Fruit fly (Drosophila melanogaster) whole organism, pupa: ENCODE data around the gene Lmpt.

ENCODE experiments used
- CG10348 ChIP-seq: fragments of 200-800 bp; sonication (Bioruptor generic); IDR thresholded peaks from 2 replicates; pipeline ENCODE4 v1.3.6; 2022; ENCODE audit warnings: missing biosample characterization, missing genetic modification characterization
- CG15710 ChIP-seq: fragments of 200-800 bp; sonication (Bioruptor generic); optimal IDR thresholded peaks from 2 replicates; lab custom pipeline; 2018; ENCODE audit warnings: missing biosample characterization, mild to moderate bottlenecking, missing genetic modification characterization, moderate library complexity
- CG34367 ChIP-seq: fragments of 200-800 bp; sonication (Bioruptor generic); optimal IDR thresholded peaks from 2 replicates; lab custom pipeline; 2018; ENCODE audit warnings: missing biosample characterization, mild to moderate bottlenecking, missing genetic modification characterization
- CG4496 ChIP-seq: fragments of 200-800 bp; sonication (Bioruptor generic); IDR thresholded peaks from 3 replicates; pipeline ENCODE4 v1.3.6; 2022; ENCODE audit warnings: missing biosample characterization, missing genetic modification characterization
- CG8159 ChIP-seq: fragments of 200-800 bp; sonication (Bioruptor generic); optimal IDR thresholded peaks from 3 replicates; lab custom pipeline; 2018; ENCODE audit warnings: missing biosample characterization, mild to moderate bottlenecking, missing genetic modification characterization, moderate library complexity
- CG8301 ChIP-seq: fragments of 200-800 bp; sonication (Bioruptor generic); optimal IDR thresholded peaks from 2 replicates; lab custom pipeline; 2018; ENCODE audit warnings: missing biosample characterization, mild to moderate bottlenecking, missing genetic modification characterization
- CG9948 ChIP-seq: fragments of 200-800 bp; sonication (Bioruptor generic); optimal IDR thresholded peaks from 2 replicates; lab custom pipeline; 2018; ENCODE audit warnings: missing biosample characterization, mild to moderate bottlenecking, missing genetic modification characterization, moderate library complexity
- D1 ChIP-seq: fragments of 200-800 bp; sonication (Bioruptor generic); optimal IDR thresholded peaks from 2 replicates; lab custom pipeline; 2018; ENCODE audit warnings: missing biosample characterization, mild to moderate bottlenecking, missing genetic modification characterization, moderate library complexity
- Pif1A ChIP-seq: fragments of 200-800 bp; sonication (Bioruptor generic); optimal IDR thresholded peaks from 3 replicates; lab custom pipeline; 2016; ENCODE audit warnings: missing biosample characterization, missing genetic modification characterization
- Pif1B ChIP-seq: fragments of 200-800 bp; sonication (Bioruptor generic); optimal IDR thresholded peaks from 3 replicates; lab custom pipeline; 2016; ENCODE audit warnings: missing biosample characterization, missing genetic modification characterization
- Snoo ChIP-seq: fragments of 200-800 bp; sonication (Bioruptor generic); optimal IDR thresholded peaks from 3 replicates; lab custom pipeline; 2017; ENCODE audit warnings: missing biosample characterization, mild to moderate bottlenecking, missing genetic modification characterization, inconsistent platforms

dm6 chr3L:16842952-16843351, 22.1 kb upstream of the Lmpt start:
- TF ChIP-seq CG4496 (GFP tag; lab: Robert Waterston, UW) = no peak
- no peak for TF ChIP-seq CG8159 (tag; lab: Kevin White, UChicago)
- TF ChIP-seq CG10348 (GFP tag; lab: Robert Waterston, UW) = no peak
- TF ChIP-seq Snoo (tag; lab: Kevin White, UChicago) = no peak
- TF ChIP-seq CG8301 (tag; lab: Kevin White, UChicago) = no peak
- TF ChIP-seq CG15710 (tag; lab: Kevin White, UChicago) = no peak
- no peak for TF ChIP-seq Pif1B (GFP tag; lab: Kevin White, UChicago)
- no peak for TF ChIP-seq CG34367
- no peak for TF ChIP-seq D1 (tag; lab: Kevin White, UChicago)
- no peak for TF ChIP-seq CG9948
- no peak for TF ChIP-seq Pif1A (GFP tag; lab: Kevin White, UChicago)
